Worm (Caenorhabditis elegans): ENCODE data around the gene C18A11.1.
A peak's percentile ranks its signal among the peaks of the same experiment; 100 is the strongest.

C18A11.1 gene

ce11 chrX:8089916-8090315 is 20.8 kb downstream of the C18A11.1 start (continued):
- TF ChIP-seq T26A8.4 (GFP tag; IDR thresholded peaks at IDR 0.05) (no peak), aha-1 (tag) (no peak), daf-8 (GFP tag; IDR thresholded peaks at IDR 0.05) (no peak), nhr-11 (tag; optimal IDR thresholded peaks at IDR 0.05) (peak; percentile 59), php-3 (GFP tag; IDR thresholded peaks at IDR 0.05) (no peak), lsy-2 (tag; optimal IDR thresholded peaks at IDR 0.05) (no peak), lin-1 (GFP tag; IDR thresholded peaks at IDR 0.05) (no peak), cey-2 (tag; optimal IDR thresholded peaks at IDR 0.05; ENCODE audit: borderline replicate concordance, insufficient read depth) (no peak), jun-1 (tag; optimal IDR thresholded peaks at IDR 0.05) (no peak), F26F4.8 (GFP tag; conservative IDR thresholded peaks at IDR 0.05) (no peak), ctbp-1 (GFP tag; IDR thresholded peaks at IDR 0.05) (no peak), zfp-2 (tag; optimal IDR thresholded peaks at IDR 0.05) (no peak), F37D6.2 (tag; optimal IDR thresholded peaks at IDR 0.05) (no peak), nhr-77 (tag; optimal IDR thresholded peaks at IDR 0.05) (no peak), lin-38 (GFP tag; IDR thresholded peaks at IDR 0.05) (no peak), nhr-111 (GFP tag; optimal IDR thresholded peaks at IDR 0.05) (no peak), hif-1 (tag; optimal IDR thresholded peaks at IDR 0.05) (peak in 1 of 2 experiments; percentile 2), nhr-25 (tag; optimal IDR thresholded peaks at IDR 0.05; ENCODE audit: borderline replicate concordance, insufficient read depth) (no peak), egl-27 (tag; optimal IDR thresholded peaks at IDR 0.05) (no peak), zag-1 (tag; optimal IDR thresholded peaks at IDR 0.05) (no peak), lin-29 (GFP tag; IDR thresholded peaks at IDR 0.05) (no peak), ceh-82 (tag; optimal IDR thresholded peaks at IDR 0.05) (no peak), zip-11 (GFP tag; IDR thresholded peaks at IDR 0.05) (no peak), madf-9 (GFP tag; conservative IDR thresholded peaks at IDR 0.05) (no peak), nhr-6 (tag; optimal IDR thresholded peaks at IDR 0.05) (no peak), spr-1 (tag; optimal IDR thresholded peaks at IDR 0.05) (no peak), nhr-10 (tag; optimal IDR thresholded peaks at IDR 0.05) (no peak), snpc-4 (tag; optimal IDR thresholded peaks at IDR 0.05) (no peak), mdt-29 (GFP tag; IDR thresholded peaks at IDR 0.05) (peak; percentile 56; the same call in 1 of the 2 replicates), nhr-42 (GFP tag; IDR thresholded peaks at IDR 0.05) (no peak), mxl-2 (GFP tag; conservative IDR thresholded peaks at IDR 0.05) (no peak), unc-62 (GFP tag; optimal IDR thresholded peaks at IDR 0.05 in 1 of 2) (peak in 1 of 2 experiments; percentile 64), unc-62 (tag; optimal IDR thresholded peaks at IDR 0.05) (no peak), Y105C5A.15 (GFP tag; IDR thresholded peaks at IDR 0.05) (no peak), mxl-3 (GFP tag; optimal IDR thresholded peaks at IDR 0.05) (peak; percentile 45), lim-7 (GFP tag; IDR thresholded peaks at IDR 0.05) (no peak), set-16 (GFP tag; IDR thresholded peaks at IDR 0.05) (no peak), aly-2 (tag; optimal IDR thresholded peaks at IDR 0.05) (no peak), sdz-12 (GFP tag; optimal IDR thresholded peaks at IDR 0.05) (no peak), ces-1 (GFP tag; optimal IDR thresholded peaks at IDR 0.05) (no peak), ZK337.2 (GFP tag; IDR thresholded peaks at IDR 0.05) (no peak), snpc-1.2 (GFP tag; IDR thresholded peaks at IDR 0.05) (no peak), D1046.2 (GFP tag; IDR thresholded peaks at IDR 0.05) (no peak), ceh-32 (tag; optimal IDR thresholded peaks at IDR 0.05; ENCODE audit: poor library complexity) (no peak), unc-130 (GFP tag; optimal IDR thresholded peaks at IDR 0.05) (no peak), dmd-9 (GFP tag; IDR thresholded peaks at IDR 0.05) (no peak), nhr-28 (tag; optimal IDR thresholded peaks at IDR 0.05) (peak; percentile 81), madf-5 (GFP tag; IDR thresholded peaks at IDR 0.05) (no peak), ceh-20 (GFP tag; IDR thresholded peaks at IDR 0.05) (no peak), fkh-10 (GFP tag; optimal IDR thresholded peaks at IDR 0.05) (no peak), tra-1 (GFP tag; IDR thresholded peaks at IDR 0.05) (no peak)
